Worm (Caenorhabditis elegans) whole organism, dauer: ENCODE measurements around the gene mig-6.

Experiments
- unc-62 ChIP-seq: sonication (generic microtip); optimal IDR thresholded peaks from 2 replicates; lab custom pipeline; 2017; ENCODE audit warnings: missing biosample characterization, missing genetic modification reagents, missing genetic modification characterization

mig-6 gene

DNA sequence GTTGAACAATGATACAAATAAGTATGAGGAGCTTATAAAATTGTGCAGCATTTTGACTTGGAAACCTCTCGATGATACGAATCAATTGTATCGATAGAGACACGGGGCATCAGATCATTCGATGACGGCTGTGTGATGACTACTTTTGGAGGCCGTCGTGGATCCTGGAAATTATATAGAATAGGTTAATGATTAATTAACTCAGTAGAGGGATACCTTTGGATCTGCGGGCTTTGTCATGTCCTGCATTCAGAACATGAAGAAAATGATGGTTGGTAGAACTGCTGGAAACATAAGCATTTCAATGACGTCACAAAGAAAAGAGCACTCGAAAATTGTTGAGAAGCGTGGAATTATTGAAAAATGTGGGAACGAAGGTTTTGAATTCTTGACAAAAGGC lies 12.4 kb upstream of the mig-6 start, which contains the start of gene ZK742.6:
ZK742.6 (minus strand) TSS at position 342 of the 400 bp plus-strand sequence.
- TF ChIP-seq unc-62 (GFP tag; lab: Kevin White, UChicago): no peak

- no peak for TF ChIP-seq unc-62 (GFP tag; lab: Kevin White, UChicago)
These were observed 10.5 kb upstream of the mig-6 start for ce11 chrV:7816486-7816885.

- TF ChIP-seq unc-62 (GFP tag; lab: Kevin White, UChicago): no peak
These were observed 7.4 kb upstream of the mig-6 start for ce11 chrV:7819585-7819984.

DNA sequence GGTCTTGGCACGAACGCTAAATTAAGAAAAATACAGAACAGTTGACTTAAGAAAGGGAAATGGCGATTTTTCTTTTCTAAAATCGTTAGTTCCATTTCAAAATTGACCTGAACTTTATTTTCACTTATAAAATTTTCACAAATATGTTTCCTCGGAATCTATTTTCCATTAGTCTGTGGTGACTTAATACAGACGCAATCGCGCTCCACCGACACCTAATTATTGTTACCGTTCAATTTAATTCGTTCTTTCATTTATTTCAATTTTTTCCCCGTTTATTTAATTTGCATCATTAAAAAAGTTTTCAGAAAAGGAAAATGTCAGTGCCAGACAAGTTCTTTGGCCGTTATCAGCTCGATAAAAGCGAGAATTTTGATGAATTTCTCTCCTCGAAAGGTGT lies 6.7 kb upstream of the mig-6 start, which contains the start of gene lbp-4:
lbp-4 (plus strand) TSS at position 309 of the 400 bp plus-strand sequence.
- TF ChIP-seq unc-62 (GFP tag; lab: Kevin White, UChicago): no peak

DNA sequence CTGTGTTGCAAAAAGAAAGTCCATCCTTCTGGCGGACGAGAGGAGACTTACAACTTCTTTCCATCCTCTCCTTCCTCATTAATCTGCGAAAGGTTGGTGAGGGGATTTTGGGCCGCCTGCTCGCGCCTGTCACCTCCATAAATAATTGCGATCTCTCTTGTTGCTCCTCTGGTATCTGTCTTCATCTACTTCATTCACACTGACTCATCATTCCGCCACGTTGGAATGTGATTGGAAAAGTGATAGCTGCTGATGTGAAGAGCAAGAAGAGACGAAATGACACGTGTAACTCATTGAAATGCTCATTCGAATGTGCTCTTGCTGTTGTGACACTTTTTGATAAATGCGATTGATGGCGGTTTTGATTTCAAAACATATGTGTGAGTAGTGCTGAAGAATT lies 4.4 kb upstream of the mig-6 start:
- TF ChIP-seq unc-62 (GFP tag; lab: Kevin White, UChicago): no peak

DNA sequence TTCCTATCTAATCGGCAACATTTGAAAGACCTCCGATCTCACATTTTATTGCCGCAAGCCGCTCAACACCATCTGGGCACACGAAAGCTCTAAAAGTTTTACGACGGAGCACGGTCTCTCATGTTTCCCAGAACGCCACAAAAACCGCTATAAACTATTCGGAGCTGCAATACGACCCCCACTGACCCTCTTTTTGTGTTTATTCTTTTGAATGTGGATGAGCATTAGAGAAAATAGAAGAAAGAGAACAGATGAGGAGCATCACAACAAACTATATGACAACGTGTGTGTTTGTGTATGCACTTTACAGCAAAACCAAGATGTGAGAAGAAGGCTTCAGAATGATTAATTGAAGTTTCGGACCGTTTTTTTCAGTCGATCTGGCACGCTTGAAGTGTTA lies 2.9 kb upstream of the mig-6 start:
- no peak for TF ChIP-seq unc-62 (GFP tag; lab: Kevin White, UChicago)

DNA sequence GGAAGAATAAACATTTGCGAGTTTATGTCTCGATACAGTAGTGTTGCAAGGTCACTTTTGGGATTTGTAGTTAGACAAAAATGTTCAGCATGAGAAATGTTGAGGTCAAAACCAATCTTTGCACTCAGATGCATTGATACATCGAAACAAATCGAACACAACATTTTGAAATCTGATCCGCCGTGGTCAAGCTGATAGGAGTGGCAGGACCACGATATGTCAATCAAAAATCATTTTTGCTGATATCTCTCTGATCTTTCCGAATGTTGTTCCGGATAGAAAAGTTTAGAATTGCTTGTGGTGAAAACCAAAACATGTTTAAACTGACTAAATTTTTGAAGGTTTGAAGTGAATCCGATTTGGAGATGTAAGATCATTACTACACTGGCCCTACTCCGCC lies 1.2 kb upstream of the mig-6 start:
- TF ChIP-seq unc-62 (GFP tag; lab: Kevin White, UChicago): no peak

DNA sequence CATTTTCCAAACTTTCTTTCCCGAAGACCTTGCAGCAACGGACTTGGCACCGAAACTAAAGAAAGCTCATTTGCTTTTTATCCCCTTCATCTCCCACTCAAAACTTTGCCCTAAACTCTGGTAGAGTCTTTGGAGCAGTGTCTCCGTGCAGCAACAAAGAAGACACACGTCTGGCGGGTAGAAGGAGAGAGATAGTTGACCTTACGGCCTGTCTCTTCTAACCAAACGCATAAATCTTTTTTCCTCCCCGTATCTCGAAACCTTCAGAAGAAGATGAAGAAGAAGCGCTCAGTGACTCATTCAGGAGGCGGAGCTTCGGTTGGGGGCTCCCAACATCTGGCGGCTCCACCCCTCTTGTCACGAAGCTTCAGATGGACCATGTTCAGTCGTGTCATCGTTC lies 655 bp upstream of the mig-6 start:
- TF ChIP-seq unc-62 (GFP tag; lab: Kevin White, UChicago): no peak

DNA sequence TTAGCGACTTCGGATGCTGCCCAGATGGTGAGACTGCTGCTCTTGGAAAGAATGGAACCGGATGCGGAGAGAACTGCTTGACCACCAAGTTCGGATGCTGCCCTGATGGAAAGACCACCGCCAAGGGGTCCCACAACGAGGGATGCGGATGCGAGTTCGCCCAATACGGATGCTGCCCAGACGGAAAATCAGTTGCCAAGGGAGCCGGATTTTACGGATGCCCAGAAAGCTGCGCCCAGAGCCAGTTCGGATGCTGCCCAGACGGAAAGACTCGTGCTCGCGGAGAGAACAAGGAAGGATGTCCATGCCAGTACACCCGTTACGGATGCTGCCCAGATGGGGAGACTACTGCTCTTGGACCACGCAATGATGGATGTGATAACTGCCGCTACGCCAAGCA lies 3.9 kb downstream of the mig-6 start:
- no peak for TF ChIP-seq unc-62 (GFP tag; lab: Kevin White, UChicago)

- TF ChIP-seq unc-62 (GFP tag; lab: Kevin White, UChicago): no peak
These were observed 9.9 kb downstream of the mig-6 start, which contains the start of gene txt-5 for ce11 chrV:7836911-7837310. TSS of gene txt-5 (minus strand) at chrV:7837134.

DNA sequence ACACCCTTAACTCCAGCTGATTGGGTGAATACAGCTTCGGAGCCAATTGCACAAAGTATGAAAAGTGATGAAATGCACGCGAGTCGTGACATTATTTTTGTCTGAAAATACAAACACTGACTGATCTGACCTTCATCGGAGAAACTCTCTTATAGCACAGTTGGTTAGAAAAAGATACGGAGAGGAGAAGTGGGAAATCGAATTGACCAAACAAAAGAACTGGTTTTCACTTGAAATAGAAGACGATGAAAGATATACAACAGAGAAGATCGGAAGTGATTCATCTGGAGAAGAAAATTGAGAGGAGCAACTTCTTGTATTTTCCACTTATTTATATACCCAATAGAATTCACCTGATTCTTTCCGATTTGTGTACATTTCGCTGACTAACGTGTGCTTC lies 10.8 kb downstream of the mig-6 start, which contains the start of gene ttr-33:
ttr-33 (minus strand) TSS at position 101 of the 400 bp plus-strand sequence.
- TF ChIP-seq unc-62 (GFP tag; lab: Kevin White, UChicago): no peak

- TF ChIP-seq unc-62 (GFP tag; lab: Kevin White, UChicago): no peak
These were observed 12.5 kb downstream of the mig-6 start, which contains the start of gene C37C3.12 for ce11 chrV:7839485-7839884. TSS of gene C37C3.12 (minus strand) at chrV:7839585.

- TF ChIP-seq unc-62 (GFP tag; lab: Kevin White, UChicago): no peak
These were observed 15.2 kb downstream of the mig-6 start, which contains the start of gene grd-8 for ce11 chrV:7842228-7842627. TSS of gene grd-8 (plus strand) at chrV:7842528.

DNA sequence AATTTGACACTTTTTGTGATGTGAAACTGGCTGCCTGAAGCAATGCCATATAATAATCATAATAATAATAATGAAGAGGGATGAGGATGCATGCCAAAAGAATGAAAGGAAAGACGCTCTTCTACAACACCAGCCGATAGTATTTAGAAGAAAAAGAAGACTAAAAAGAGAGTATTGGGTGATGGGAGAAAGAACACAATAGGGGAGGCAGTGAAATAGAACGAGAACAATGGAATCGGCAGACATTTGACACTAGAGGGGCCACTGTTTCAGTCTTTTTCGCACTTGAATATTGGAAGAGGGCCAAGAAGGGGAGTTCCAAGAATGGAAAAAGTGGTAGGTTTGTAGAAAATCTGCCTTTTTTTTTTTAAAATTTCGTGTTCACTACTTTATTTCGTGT lies 20.2 kb downstream of the mig-6 start, which contains the start of gene memo-1:
memo-1 (minus strand) TSS at position 2 of the 400 bp plus-strand sequence.
- no peak for TF ChIP-seq unc-62 (GFP tag; lab: Kevin White, UChicago)

DNA sequence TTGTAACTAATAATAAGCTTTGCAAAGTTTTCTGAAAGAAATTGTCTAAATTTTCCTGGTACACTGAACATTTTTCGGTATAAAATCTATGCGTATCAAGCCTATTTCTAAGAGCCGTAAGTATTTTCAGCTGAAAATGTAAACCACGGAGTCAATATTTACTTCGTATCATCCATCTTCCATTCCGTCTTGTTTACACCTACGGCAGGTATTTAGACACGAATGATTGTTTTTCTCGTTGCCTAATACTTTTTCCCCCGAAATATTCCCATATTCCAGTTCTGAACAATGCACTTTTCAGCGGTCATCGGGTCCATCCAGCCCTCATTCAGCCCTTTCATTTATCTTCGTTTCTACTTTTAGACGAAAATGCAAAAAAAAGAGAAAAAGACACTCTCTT lies 20.7 kb downstream of the mig-6 start:
- TF ChIP-seq unc-62 (GFP tag; lab: Kevin White, UChicago): no peak

- TF ChIP-seq unc-62 (GFP tag; lab: Kevin White, UChicago): no peak
These were observed 21.2 kb downstream of the mig-6 start for ce11 chrV:7848251-7848650.

- TF ChIP-seq unc-62 (GFP tag; lab: Kevin White, UChicago): no peak
These were observed 25.1 kb downstream of the mig-6 start for ce11 chrV:7852078-7852477.

DNA sequence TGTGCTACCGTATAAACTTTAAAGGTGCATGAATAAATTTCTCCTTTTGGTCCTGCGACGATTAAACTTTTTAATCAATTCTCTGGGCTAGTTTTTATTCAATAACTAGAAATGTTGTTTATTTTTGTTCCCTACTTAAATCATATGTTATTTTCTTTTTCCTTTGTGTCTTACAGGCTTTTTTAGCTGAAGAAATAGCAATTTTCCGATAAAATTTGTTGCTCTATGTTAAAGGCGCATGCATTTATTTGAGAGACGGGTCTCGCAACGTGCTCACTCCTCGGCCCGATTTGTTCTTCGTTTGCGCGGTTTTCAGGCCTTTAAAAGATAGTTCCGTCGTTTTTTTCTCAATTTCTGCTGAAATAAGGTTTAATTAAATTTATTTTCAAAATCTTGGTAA lies 26.9 kb downstream of the mig-6 start:
- no peak for TF ChIP-seq unc-62 (GFP tag; lab: Kevin White, UChicago)
